Fruit fly (Drosophila melanogaster) whole organism, embryonic: Measurements from ENCODE around the gene Cpr11B.

Experiments
- Asciz ChIP-seq: fragments of 200-800 bp; sonication (Bioruptor generic); optimal IDR thresholded peaks from 2 replicates; lab custom pipeline; 2017; ENCODE audit warnings: missing biosample characterization, mild to moderate bottlenecking, missing genetic modification characterization, missing genetic modification reagents
- Atf3 ChIP-seq: fragments of 200-800 bp; sonication (Bioruptor generic); optimal IDR thresholded peaks from 3 replicates; lab custom pipeline; 2016; ENCODE audit warnings: missing biosample characterization, missing genetic modification characterization
- CG10274 ChIP-seq: fragments of 200-800 bp; sonication (Bioruptor generic); optimal IDR thresholded peaks from 3 replicates; lab custom pipeline; 2017; ENCODE audit warnings: missing biosample characterization, mild to moderate bottlenecking, missing genetic modification characterization
- CG11456 ChIP-seq: fragments of 200-800 bp; sonication (Bioruptor generic); IDR thresholded peaks from 3 replicates; pipeline ENCODE4 v1.3.6; 2022; ENCODE audit warnings: missing biosample characterization, missing genetic modification characterization
- CG12744 ChIP-seq: fragments of 200-800 bp; sonication (Bioruptor generic); optimal IDR thresholded peaks from 2 replicates; lab custom pipeline; 2016; ENCODE audit warnings: missing biosample characterization, missing genetic modification characterization
- CG13287 ChIP-seq: fragments of 200-800 bp; sonication (Bioruptor generic); IDR thresholded peaks from 2 replicates; pipeline ENCODE4 v1.3.6; 2022; ENCODE audit warnings: missing biosample characterization, missing genetic modification characterization; ENCODE audit not compliant: partially characterized antibody
- CG14441 ChIP-seq: fragments of 200-800 bp; sonication (Bioruptor generic); IDR thresholded peaks from 2 replicates; pipeline ENCODE4 v1.3.6; 2022; ENCODE audit warnings: missing biosample characterization, missing genetic modification characterization
- CG14710 ChIP-seq: fragments of 200-800 bp; sonication (Bioruptor generic); optimal IDR thresholded peaks from 3 replicates; lab custom pipeline; 2019; ENCODE audit warnings: missing biosample characterization, mild to moderate bottlenecking, missing genetic modification characterization, moderate library complexity
- CG1603 ChIP-seq: fragments of 200-800 bp; sonication (Bioruptor generic); optimal IDR thresholded peaks from 2 replicates; lab custom pipeline; 2019; ENCODE audit warnings: missing biosample characterization, mild to moderate bottlenecking, missing genetic modification characterization, moderate library complexity
- CG1647 ChIP-seq: fragments of 200-800 bp; sonication (Bioruptor generic); optimal IDR thresholded peaks from 3 replicates; lab custom pipeline; 2016; ENCODE audit warnings: missing biosample characterization, missing genetic modification characterization
- CG17829 ChIP-seq: fragments of 200-800 bp; optimal IDR thresholded peaks from 2 replicates; lab custom pipeline; 2019; ENCODE audit warnings: missing biosample characterization, mild to moderate bottlenecking, missing genetic modification characterization, moderate library complexity
- CG18011 ChIP-seq: fragments of 200-800 bp; sonication (Bioruptor generic); optimal IDR thresholded peaks from 2 replicates; lab custom pipeline; 2017; ENCODE audit warnings: missing biosample characterization, missing genetic modification characterization, mild to moderate bottlenecking, moderate library complexity, missing genotype
- CG2116 ChIP-seq: fragments of 200-800 bp; sonication (Bioruptor generic); optimal IDR thresholded peaks from 3 replicates; lab custom pipeline; 2018; ENCODE audit warnings: missing biosample characterization, mild to moderate bottlenecking, missing genetic modification characterization
- CG2875 ChIP-seq: fragments of 200-800 bp; sonication (Bioruptor generic); optimal IDR thresholded peaks from 2 replicates; lab custom pipeline; 2017; ENCODE audit warnings: missing biosample characterization, mild to moderate bottlenecking, missing genetic modification characterization, missing genetic modification reagents
- CG30020 ChIP-seq: fragments of 200-800 bp; optimal IDR thresholded peaks from 2 replicates; lab custom pipeline; 2019; ENCODE audit warnings: missing biosample characterization, mild to moderate bottlenecking, missing genetic modification characterization, moderate library complexity
- CG6854 ChIP-seq: fragments of 200-800 bp; sonication (Bioruptor generic); optimal IDR thresholded peaks from 3 replicates; lab custom pipeline; 2017; ENCODE audit warnings: missing biosample characterization, mild to moderate bottlenecking, missing genetic modification characterization
- CG8765 ChIP-seq: fragments of 200-800 bp; sonication (Bioruptor generic); IDR thresholded peaks from 2 replicates; pipeline ENCODE4 v1.3.6; 2022; ENCODE audit warnings: missing biosample characterization, missing genetic modification characterization
- CoRest ChIP-seq: fragments of 200-800 bp; sonication (Bioruptor generic); optimal IDR thresholded peaks from 3 replicates; lab custom pipeline; 2018; ENCODE audit warnings: missing biosample characterization, mild to moderate bottlenecking, missing genetic modification characterization, moderate library complexity
- D ChIP-seq, 2 experiments: fragments of 200-800 bp in 1 of 2; fragments of >200 bp in 1 of 2; sonication (Bioruptor generic) in 1 of 2; optimal IDR thresholded peaks; 2 replicates in 1 of 2; 3 replicates in 1 of 2; lab custom pipeline; 2017; ENCODE audit warnings: mild to moderate bottlenecking in 1 of 2, missing biosample characterization in 1 of 2, missing genetic modification characterization in 1 of 2, missing genetic modification reagents in 1 of 2
- Deaf1 ChIP-seq: fragments of 200-800 bp; optimal IDR thresholded peaks from 3 replicates; lab custom pipeline; 2019; ENCODE audit warnings: missing biosample characterization, mild to moderate bottlenecking, missing genetic modification characterization, moderate library complexity
- Dek ChIP-seq: fragments of 200-800 bp; sonication (Bioruptor generic); optimal IDR thresholded peaks from 3 replicates; lab custom pipeline; 2019; ENCODE audit warnings: missing biosample characterization, mild to moderate bottlenecking, missing genetic modification characterization, moderate library complexity
- GATAe ChIP-seq: fragments of 200-800 bp; sonication (Bioruptor generic); conservative IDR thresholded peaks from 2 replicates; pipeline ENCODE4 v1.3.6; 2022; ENCODE audit warnings: missing biosample characterization, missing genetic modification characterization
- Jarid2 ChIP-seq: fragments of 200-800 bp; sonication (Bioruptor generic); optimal IDR thresholded peaks from 3 replicates; lab custom pipeline; 2017; ENCODE audit warnings: mild to moderate bottlenecking, missing biosample characterization, missing genetic modification reagents, missing genetic modification characterization
- MESR4 ChIP-seq: fragments of 200-800 bp; sonication (Bioruptor generic); optimal IDR thresholded peaks from 2 replicates; lab custom pipeline; 2018; ENCODE audit warnings: missing biosample characterization, mild to moderate bottlenecking, missing genetic modification characterization, moderate library complexity
- Med ChIP-seq: fragments of 200-800 bp; sonication (Bioruptor generic); peaks from one replicate; lab custom pipeline; 2016; ENCODE audit warnings: missing biosample characterization, missing genetic modification characterization, mild to moderate bottlenecking, inconsistent platforms, moderate library complexity
- Myb ChIP-seq: fragments of 200-800 bp; sonication (Bioruptor generic); optimal IDR thresholded peaks from 2 replicates; lab custom pipeline; 2016; ENCODE audit warnings: missing biosample characterization, missing genetic modification characterization
- NC2α ChIP-seq: fragments of 200-800 bp; sonication (Bioruptor generic); optimal IDR thresholded peaks from 2 replicates; lab custom pipeline; 2016; ENCODE audit warnings: missing biosample characterization, missing genetic modification characterization
- Oli ChIP-seq: fragments of 200-800 bp; sonication (Bioruptor generic); optimal IDR thresholded peaks from 2 replicates; lab custom pipeline; 2018; ENCODE audit warnings: missing biosample characterization, mild to moderate bottlenecking, missing genetic modification characterization, moderate library complexity
- ap ChIP-seq: fragments of 200-800 bp; sonication (Bioruptor generic); IDR thresholded peaks from 2 replicates; pipeline ENCODE4 v1.3.6; 2022; ENCODE audit warnings: missing biosample characterization, missing genetic modification characterization
- ato ChIP-seq: fragments of 200-800 bp; sonication (Bioruptor generic); IDR thresholded peaks from 2 replicates; pipeline ENCODE4 v1.3.6; 2022; ENCODE audit warnings: missing biosample characterization, missing genetic modification characterization; ENCODE audit not compliant: partially characterized antibody
- az2 ChIP-seq: fragments of 200-800 bp; sonication (Bioruptor generic); optimal IDR thresholded peaks from 3 replicates; lab custom pipeline; 2016; ENCODE audit warnings: missing biosample characterization, missing genetic modification characterization
- br ChIP-seq: fragments of >200 bp; optimal IDR thresholded peaks from 2 replicates; lab custom pipeline; 2017
- chm ChIP-seq: fragments of 200-800 bp; sonication (Bioruptor generic); IDR thresholded peaks from 2 replicates; pipeline ENCODE4 v1.3.6; 2022; ENCODE audit warnings: missing biosample characterization, missing genetic modification characterization
- corto ChIP-seq: fragments of 200-800 bp; sonication (Bioruptor generic); optimal IDR thresholded peaks from 2 replicates; lab custom pipeline; 2016; ENCODE audit warnings: missing biosample characterization, mild to moderate bottlenecking, missing genetic modification characterization, moderate library complexity
- crol ChIP-seq: fragments of 200-800 bp; sonication (Bioruptor generic); IDR thresholded peaks from 2 replicates; pipeline ENCODE4 v1.3.6; 2022; ENCODE audit warnings: missing biosample characterization, missing genetic modification characterization
- esg ChIP-seq: fragments of 200-800 bp; sonication (Bioruptor generic); conservative IDR thresholded peaks from 2 replicates; pipeline ENCODE4 v1.3.6; 2022; ENCODE audit warnings: missing biosample characterization, missing genetic modification characterization
- gem ChIP-seq: fragments of 200-800 bp; sonication (Bioruptor generic); optimal IDR thresholded peaks from 2 replicates; lab custom pipeline; 2019; ENCODE audit warnings: missing biosample characterization, mild to moderate bottlenecking, missing genetic modification characterization, moderate library complexity
- gt ChIP-seq: fragments of 200-800 bp; sonication (Bioruptor generic); IDR thresholded peaks from 2 replicates; pipeline ENCODE4 v1.3.6; 2022; ENCODE audit warnings: missing biosample characterization, missing genetic modification characterization
- mld ChIP-seq: fragments of 200-800 bp; sonication (Bioruptor generic); IDR thresholded peaks from 3 replicates; pipeline ENCODE4 v1.3.6; 2022; ENCODE audit warnings: missing biosample characterization, missing genetic modification characterization; ENCODE audit not compliant: partially characterized antibody
- nau ChIP-seq: fragments of 200-800 bp; sonication (Bioruptor generic); optimal IDR thresholded peaks from 3 replicates; lab custom pipeline; 2017; ENCODE audit warnings: missing biosample characterization, mild to moderate bottlenecking, missing genetic modification characterization, missing genetic modification reagents
- pfk ChIP-seq: fragments of 200-800 bp; sonication (Bioruptor generic); optimal IDR thresholded peaks from 2 replicates; lab custom pipeline; 2018; ENCODE audit warnings: missing biosample characterization, mild to moderate bottlenecking, missing genetic modification characterization, moderate library complexity
- pho ChIP-seq: fragments of 200-800 bp; sonication (Bioruptor generic); optimal IDR thresholded peaks from 2 replicates; lab custom pipeline; 2016; ENCODE audit warnings: missing biosample characterization, missing genetic modification characterization
- phol ChIP-seq: fragments of 200-800 bp; sonication (Bioruptor generic); optimal IDR thresholded peaks from 3 replicates; lab custom pipeline; 2018; ENCODE audit warnings: missing biosample characterization, mild to moderate bottlenecking, missing genetic modification characterization, moderate library complexity
- prd ChIP-seq, 3 experiments: fragments of >200 bp in 2 of 3; fragments of 200-800 bp in 1 of 3; sonication (Bioruptor generic) in 1 of 3; optimal IDR thresholded peaks in 2 of 3; IDR thresholded peaks in 1 of 3; 2 replicates in 2 of 3; 3 replicates in 1 of 3; pipeline versions ENCODE4 v1.3.6 to Lab custom; 2017 to 2022; ENCODE audit warnings: missing biosample characterization in 1 of 3, missing genetic modification characterization in 1 of 3
- pzg ChIP-seq: fragments of 200-800 bp; sonication (Bioruptor generic); optimal IDR thresholded peaks from 3 replicates; lab custom pipeline; 2018; ENCODE audit warnings: missing biosample characterization, mild to moderate bottlenecking, missing genetic modification characterization, moderate library complexity
- shn ChIP-seq: fragments of 200-800 bp; sonication (Bioruptor generic); optimal IDR thresholded peaks from 3 replicates; lab custom pipeline; 2016; ENCODE audit warnings: missing biosample characterization, missing genetic modification characterization
- vvl ChIP-seq: fragments of 200-800 bp; sonication (Bioruptor generic); IDR thresholded peaks from 2 replicates; pipeline ENCODE4 v1.3.6; 2022; ENCODE audit warnings: missing biosample characterization, missing genetic modification characterization

Gene Cpr11B

dm6 chrX:12574666-12575202 is 21.8 kb downstream of the Cpr11B start (continued):
- TF ChIP-seq nau (GFP tag; lab: Kevin White, UChicago) (no peak), esg (GFP tag; lab: Robert Waterston, UW) (no peak), Deaf1 (tag; lab: Kevin White, UChicago) (peak; percentile 89)

DNA sequence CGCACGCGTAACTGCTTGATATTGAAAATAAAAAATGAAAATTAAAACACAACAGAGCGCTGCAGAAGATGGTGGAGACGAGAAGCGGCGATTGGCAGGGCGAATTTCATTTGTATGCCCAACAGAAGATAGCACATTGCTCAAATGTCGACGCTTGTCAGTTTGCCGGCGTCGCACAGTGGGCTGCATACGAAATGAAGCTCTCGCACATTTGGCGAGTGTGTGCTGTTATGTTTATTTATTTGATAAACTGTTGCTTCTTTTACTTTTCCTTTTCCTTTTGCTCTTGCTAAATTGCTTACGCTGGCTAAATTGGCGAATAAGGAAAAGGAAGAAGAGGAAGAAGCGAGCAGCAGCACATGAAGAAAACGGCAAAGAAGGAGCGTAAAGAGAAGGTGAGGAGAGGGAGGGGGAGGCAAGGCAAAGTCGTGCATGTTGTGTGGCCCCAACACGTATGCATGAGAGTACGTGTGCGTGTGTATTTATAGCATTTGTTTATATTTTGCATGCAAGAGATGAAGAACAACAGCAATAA is 22.4 kb downstream of the Cpr11B start:
- TF ChIP-seq chm (GFP tag; lab: Robert Waterston, UW) (no peak), pzg (GFP tag; lab: Kevin White, UChicago) (no peak), Med (GFP tag; lab: Kevin White, UChicago) (peak; percentile 76), CG2875 (GFP tag; lab: Kevin White, UChicago) (no peak), CG13287 (GFP tag; lab: Robert Waterston, UW) (no peak), NC2α (GFP tag; lab: Kevin White, UChicago) (no peak), mld (GFP tag; lab: Robert Waterston, UW) (no peak), CG18011 (GFP tag; lab: Kevin White, UChicago) (no peak), phol (tag; lab: Kevin White, UChicago) (peak; percentile 9), az2 (GFP tag; lab: Kevin White, UChicago) (no peak), CG2116 (GFP tag; lab: Kevin White, UChicago) (no peak), CG12744 (GFP tag; lab: Kevin White, UChicago) (no peak), CG11456 (GFP tag; lab: Robert Waterston, UW) (no peak), CG14710 (tag; lab: Kevin White, UChicago) (no peak), CG17829 (tag; lab: Kevin White, UChicago) (no peak), MESR4 (no peak), CG6854 (no peak), crol (GFP tag; lab: Robert Waterston, UW) (no peak), Oli (tag; lab: Kevin White, UChicago) (peak; percentile 19), pfk (GFP tag; lab: Kevin White, UChicago) (no peak), Dek (tag; lab: Kevin White, UChicago) (no peak), CG1647 (GFP tag; lab: Kevin White, UChicago) (no peak), ap (no peak), CG14441 (GFP tag; lab: Robert Waterston, UW) (0 out of 2 replicates have a peak, but pooled peaks have one; percentile 28), GATAe (GFP tag; lab: Robert Waterston, UW) (no peak), shn (GFP tag; lab: Kevin White, UChicago) (no peak), gem (tag; lab: Kevin White, UChicago) (no peak), gt (GFP tag; lab: Robert Waterston, UW) (no peak), pho (GFP tag; lab: Kevin White, UChicago) (no peak), Myb (GFP tag; lab: Kevin White, UChicago) (no peak), D (optimal IDR thresholded peaks at IDR 0.05; lab: Kevin White, UChicago) (no peak), D (GFP tag; optimal IDR thresholded peaks at IDR 0.05; lab: Kevin White, UChicago) (no peak), Asciz (GFP tag; lab: Kevin White, UChicago) (no peak), CG1603 (tag; lab: Kevin White, UChicago) (peak; percentile 21), CG8765 (no peak), CG30020 (tag; lab: Kevin White, UChicago) (no peak), Atf3 (no peak), br (lab: Kevin White, UChicago) (no peak), Jarid2 (GFP tag; lab: Kevin White, UChicago) (no peak), CoRest (no peak), corto (GFP tag; lab: Kevin White, UChicago) (no peak), prd (optimal IDR thresholded peaks at IDR 0.05; lab: Kevin White, UChicago) (no peak), prd (GFP tag; IDR thresholded peaks at IDR 0.05; lab: Robert Waterston, UW) (peak; percentile 28; the same call in 1 of the 3 replicates), ato (GFP tag; lab: Robert Waterston, UW) (no peak), vvl (GFP tag; lab: Robert Waterston, UW) (peak; percentile 66), CG10274 (GFP tag; lab: Kevin White, UChicago) (no peak)
